Worm (Caenorhabditis elegans) whole organism, midembryonic: ENCODE results near the gene dhhc-6.
"Not testable (repeated sequence)": the region's sequence is repeated elsewhere in the genome, so short reads cannot be mapped to it uniquely, and the experiment has no call there.

ENCODE experiments used
- T22C8.4 ChIP-seq: fragments of 200-800 bp; sonication (Bioruptor generic); IDR thresholded peaks from 2 replicates; pipeline ENCODE4 v1.3.6; 2022; ENCODE audit warnings: missing genetic modification characterization, missing compliant biosample characterization
- cog-1 ChIP-seq: sonication (generic microtip); optimal IDR thresholded peaks from 2 replicates; lab custom pipeline; 2016; ENCODE audit warnings: missing genetic modification characterization, missing compliant biosample characterization
- flt-1 ChIP-seq: fragments of 200-800 bp; sonication (Bioruptor generic); IDR thresholded peaks from 2 replicates; pipeline ENCODE4 v1.3.6; 2022; ENCODE audit warnings: missing genetic modification characterization, missing compliant biosample characterization
- klf-2 ChIP-seq: fragments of 200-800 bp; sonication (Bioruptor generic); conservative IDR thresholded peaks from 2 replicates; pipeline ENCODE4 v1.3.6; 2022; ENCODE audit warnings: missing genetic modification reagents, missing genetic modification characterization, missing compliant biosample characterization
- med-1 ChIP-seq: sonication (generic microtip); optimal IDR thresholded peaks from 2 replicates; lab custom pipeline; 2017; ENCODE audit warnings: missing genetic modification characterization, mild to moderate bottlenecking, missing compliant biosample characterization, antibody characterized with exemption, missing genetic modification reagents; ENCODE audit not compliant: insufficient read depth
- ref-1 ChIP-seq: fragments of 200-800 bp; sonication (Bioruptor generic); conservative IDR thresholded peaks from 2 replicates; pipeline ENCODE4 v1.3.6; 2022; ENCODE audit warnings: missing genetic modification reagents, missing genetic modification characterization, missing compliant biosample characterization
- tab-1 ChIP-seq: fragments of 200-800 bp; sonication (Bioruptor generic); IDR thresholded peaks from 2 replicates; pipeline ENCODE4 v1.3.6; 2022; ENCODE audit warnings: missing genetic modification characterization, missing compliant biosample characterization
- ztf-23 ChIP-seq: fragments of 200-800 bp; sonication (Bioruptor generic); IDR thresholded peaks from 2 replicates; pipeline ENCODE4 v1.3.6; 2022; ENCODE audit warnings: missing genetic modification reagents, missing genetic modification characterization, missing compliant biosample characterization
- ztf-29 ChIP-seq: fragments of 200-800 bp; sonication (Bioruptor generic); IDR thresholded peaks from 2 replicates; pipeline ENCODE4 v1.3.6; 2022; ENCODE audit warnings: missing genetic modification reagents, missing genetic modification characterization, missing compliant biosample characterization

Gene dhhc-6

DNA sequence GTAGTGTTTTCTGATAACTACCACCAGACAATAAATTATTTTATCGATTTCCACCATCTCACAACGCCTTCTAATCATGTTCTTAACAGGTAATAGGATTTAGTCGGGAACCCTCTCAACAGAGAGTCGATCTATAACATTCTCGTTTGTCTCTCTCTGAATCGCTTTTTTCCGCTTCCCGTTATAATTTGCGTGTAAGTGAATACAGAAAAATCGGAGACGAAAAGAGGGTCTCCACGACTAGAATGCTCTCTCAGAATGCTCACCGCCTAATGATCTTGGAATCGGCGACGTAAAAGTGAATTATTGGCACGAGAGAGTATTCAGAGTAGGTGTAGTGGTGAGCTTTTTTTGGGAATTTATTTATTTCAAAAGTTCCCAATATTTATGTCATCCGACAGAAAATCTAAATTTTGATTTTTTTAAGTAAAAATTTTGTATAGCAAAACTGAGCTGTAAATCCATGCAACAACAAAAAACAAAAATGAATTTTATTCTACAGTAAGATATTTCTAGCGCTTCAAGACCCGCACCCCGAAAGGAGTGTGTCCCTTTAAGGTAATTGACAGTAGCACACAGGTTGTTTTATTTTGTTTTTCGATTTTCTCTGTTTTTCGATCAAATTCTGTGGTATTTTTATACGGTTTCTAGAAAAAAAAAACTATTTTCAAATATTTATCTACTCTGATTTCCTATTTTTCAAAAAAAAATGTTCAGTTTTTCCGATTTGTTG, 2.2 kb downstream of the dhhc-6 start:
- no peak for TF ChIP-seq ref-1
- no peak for TF ChIP-seq T22C8.4
- TF ChIP-seq flt-1 (GFP tag; lab: Robert Waterston, UW): no peak
- TF ChIP-seq cog-1: no peak
- TF ChIP-seq med-1 (GFP tag; lab: Kevin White, UChicago): no peak
- no peak for TF ChIP-seq ztf-29
- TF ChIP-seq tab-1: no peak
- TF ChIP-seq ztf-23 (GFP tag; lab: Robert Waterston, UW): no peak
- no peak for TF ChIP-seq klf-2 (GFP tag; lab: Robert Waterston, UW)

DNA sequence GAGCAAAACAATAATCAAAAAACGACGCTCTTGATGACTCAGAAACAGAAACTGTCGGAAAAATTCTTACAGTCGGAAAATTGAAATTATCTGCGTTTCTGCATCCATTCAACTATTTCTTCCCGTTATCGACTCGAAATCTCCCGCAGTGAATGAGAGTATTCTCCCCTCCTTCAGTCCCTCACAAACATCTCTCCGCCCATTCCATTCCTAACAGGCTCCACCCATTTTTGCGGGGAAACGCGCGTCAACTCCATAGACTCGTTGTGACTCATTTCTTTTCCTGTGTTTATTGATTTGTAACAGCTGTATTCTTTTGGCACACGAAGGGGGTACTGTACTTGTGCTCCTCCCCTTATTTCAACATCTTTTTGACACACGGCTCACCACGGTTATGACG, 3.1 kb downstream of the dhhc-6 start:
- TF ChIP-seq klf-2 (GFP tag; lab: Robert Waterston, UW) (no peak), cog-1 (no peak), med-1 (GFP tag; lab: Kevin White, UChicago) (no peak), ref-1 (no peak), T22C8.4 (no peak), ztf-23 (GFP tag; lab: Robert Waterston, UW) (no peak)

DNA sequence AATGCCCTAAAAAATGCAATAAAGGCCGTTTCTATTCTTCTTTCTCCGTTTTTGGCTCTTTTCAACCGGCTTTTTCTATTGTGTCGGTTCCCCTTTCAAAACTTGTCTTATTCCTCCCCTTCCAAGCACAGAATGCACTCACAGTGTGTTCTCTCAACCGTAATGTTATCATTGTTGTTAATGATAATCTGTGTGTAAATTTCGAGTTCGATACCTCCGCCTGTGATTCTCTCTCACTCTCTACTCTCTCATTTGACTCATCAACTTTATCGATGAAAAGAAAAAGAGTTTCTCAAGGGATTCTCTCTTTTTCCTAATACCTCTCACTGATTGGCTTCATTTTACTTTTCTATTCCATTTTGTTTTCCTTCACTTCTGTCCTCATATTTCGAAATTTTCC, 4.0 kb downstream of the dhhc-6 start:
- TF ChIP-seq med-1 (GFP tag; lab: Kevin White, UChicago): no peak
- TF ChIP-seq ztf-23 (GFP tag; lab: Robert Waterston, UW): no peak
- no peak for TF ChIP-seq cog-1
- TF ChIP-seq T22C8.4: no peak
- TF ChIP-seq ztf-29: no peak
- TF ChIP-seq flt-1 (GFP tag; lab: Robert Waterston, UW): no peak
- no peak for TF ChIP-seq tab-1
- no peak for TF ChIP-seq klf-2 (GFP tag; lab: Robert Waterston, UW)
- TF ChIP-seq ref-1: no peak

DNA sequence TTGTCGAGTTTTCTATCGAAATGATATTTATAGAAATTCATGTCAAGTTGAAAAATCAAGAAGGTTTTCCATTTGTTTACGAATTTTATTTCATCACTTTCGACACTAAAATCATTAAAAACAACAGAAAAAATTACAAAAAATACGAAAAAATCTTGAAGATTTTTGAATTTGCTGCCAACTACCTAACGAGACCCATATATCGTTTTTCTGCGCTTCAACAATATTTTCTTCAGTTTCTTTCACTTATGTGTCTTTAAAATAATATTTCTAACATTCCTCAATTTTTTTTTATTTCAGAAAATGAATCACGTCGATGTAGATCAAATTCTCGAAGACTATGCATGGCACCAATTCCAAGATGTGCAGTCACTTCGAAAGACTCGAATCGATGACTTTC, 4.5 kb downstream of the dhhc-6 start, which contains the start of gene lin-24:
Gene lin-24 (plus strand): TSS at position 301 of the 400 bp plus-strand sequence.
- TF ChIP-seq ztf-29 (no peak), T22C8.4 (no peak)

DNA sequence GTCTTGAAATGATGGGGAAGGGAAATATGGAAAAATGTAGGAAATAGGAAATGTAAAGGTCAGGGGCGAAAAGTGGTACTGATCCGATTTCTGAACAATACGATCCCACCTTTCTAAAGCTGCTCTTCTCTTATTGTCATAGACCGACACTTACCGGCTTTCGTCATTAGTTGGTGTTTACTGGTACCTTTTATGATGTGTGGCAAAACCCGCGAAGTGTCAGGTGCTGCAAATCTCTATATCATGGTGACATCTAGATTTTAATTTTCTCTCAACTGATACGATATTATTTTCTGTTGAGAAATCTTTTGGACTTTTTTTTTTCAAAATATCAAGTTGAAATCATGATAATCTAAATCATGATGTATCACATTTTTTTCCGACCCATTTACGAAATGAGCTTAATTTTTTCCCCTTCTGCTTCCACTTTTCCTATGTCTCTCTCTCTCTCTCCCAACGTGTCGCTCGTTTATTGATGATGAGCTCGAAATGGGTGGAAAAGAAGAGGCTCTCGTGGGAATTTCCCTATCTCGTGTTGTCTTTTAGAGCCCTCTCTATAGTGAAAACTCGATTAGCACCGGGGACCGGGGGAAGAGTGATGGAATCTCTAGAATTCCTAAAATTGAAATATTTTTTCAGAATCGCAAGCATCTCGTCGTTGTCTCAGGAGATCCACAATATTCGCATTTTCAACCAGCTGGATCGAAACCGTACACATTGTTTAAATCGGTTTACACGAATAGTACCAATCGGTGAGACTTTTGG, 6.7 kb downstream of the dhhc-6 start:
- no peak for TF ChIP-seq ztf-23 (GFP tag; lab: Robert Waterston, UW)
- no peak for TF ChIP-seq ref-1
- TF ChIP-seq flt-1 (GFP tag; lab: Robert Waterston, UW): no peak
- TF ChIP-seq klf-2 (GFP tag; lab: Robert Waterston, UW): no peak
- no peak for TF ChIP-seq T22C8.4
- no peak for TF ChIP-seq cog-1
- TF ChIP-seq tab-1: no peak
- no peak for TF ChIP-seq med-1 (GFP tag; lab: Kevin White, UChicago)
- TF ChIP-seq ztf-29: no peak

DNA sequence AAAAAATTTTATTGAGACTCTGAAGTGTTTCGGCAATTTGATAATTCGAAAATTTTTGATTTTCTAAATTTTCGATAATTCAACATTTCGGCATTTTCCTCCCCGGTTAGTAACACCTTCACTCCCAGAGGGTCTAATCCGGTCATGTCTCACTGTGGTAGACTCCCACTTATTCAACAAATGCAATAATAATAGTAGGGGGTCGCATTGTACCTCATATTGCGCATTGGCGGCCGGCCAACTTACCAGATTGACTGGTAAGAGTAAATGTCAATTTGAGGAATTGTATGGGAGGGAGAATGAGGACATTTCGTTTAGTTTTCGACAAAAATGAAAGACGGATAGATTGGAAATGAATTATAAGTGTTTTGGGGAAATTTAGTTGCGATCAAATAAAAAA, 9.0 kb downstream of the dhhc-6 start:
- TF ChIP-seq ztf-29 (no peak), klf-2 (GFP tag; lab: Robert Waterston, UW) (no peak), ref-1 (no peak), ztf-23 (GFP tag; lab: Robert Waterston, UW) (no peak), tab-1 (no peak), T22C8.4 (no peak), med-1 (GFP tag; lab: Kevin White, UChicago) (no peak), cog-1 (no peak), flt-1 (GFP tag; lab: Robert Waterston, UW) (no peak; the same call in 1 of the 2 replicates)

DNA sequence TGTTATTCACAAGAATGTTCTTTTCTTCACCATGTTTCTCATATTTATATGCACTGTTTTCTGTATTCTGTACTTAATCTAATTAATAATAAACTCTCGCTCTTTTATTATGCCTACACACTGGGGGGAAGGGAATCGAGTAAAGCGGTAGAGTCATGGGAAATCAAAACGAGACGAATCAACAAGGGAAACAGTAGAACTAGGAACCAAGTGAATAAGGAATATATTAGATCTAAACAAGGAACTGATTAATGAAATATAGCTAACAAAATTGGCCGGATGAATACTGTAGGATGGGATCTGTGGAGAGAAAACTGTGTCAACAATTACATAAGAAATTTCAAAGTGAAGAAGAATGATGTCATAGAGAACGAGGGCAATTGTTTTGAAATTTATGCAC, 10.2 kb downstream of the dhhc-6 start:
- TF ChIP-seq ref-1 (no peak), cog-1 (no peak), tab-1 (no peak)

DNA sequence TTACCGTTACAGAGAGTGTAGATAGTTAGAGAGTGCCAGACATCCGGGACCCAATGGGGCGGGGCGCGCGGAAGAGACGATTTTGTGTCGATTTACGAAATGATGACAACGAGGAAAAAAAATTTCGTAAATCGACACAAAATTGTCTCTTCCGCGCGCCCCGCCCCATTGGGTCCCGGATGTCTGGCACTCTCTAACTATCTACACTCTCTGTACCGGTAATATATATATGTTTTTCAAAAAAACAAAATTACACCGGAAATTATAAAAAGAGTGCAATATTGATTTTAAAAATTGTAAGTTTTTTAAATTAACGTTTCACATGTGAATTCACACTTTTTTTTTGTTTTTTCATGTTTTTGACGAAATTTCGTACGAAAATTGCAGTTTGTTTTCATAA, 13.3 kb downstream of the dhhc-6 start, which contains the start of gene B0001.4:
Gene B0001.4 (minus strand): TSS at position 101 of the 400 bp plus-strand sequence.
- TF ChIP-seq klf-2 (GFP tag; lab: Robert Waterston, UW); flt-1 (GFP tag; lab: Robert Waterston, UW); med-1 (GFP tag; lab: Kevin White, UChicago): not testable (repeated sequence)

DNA sequence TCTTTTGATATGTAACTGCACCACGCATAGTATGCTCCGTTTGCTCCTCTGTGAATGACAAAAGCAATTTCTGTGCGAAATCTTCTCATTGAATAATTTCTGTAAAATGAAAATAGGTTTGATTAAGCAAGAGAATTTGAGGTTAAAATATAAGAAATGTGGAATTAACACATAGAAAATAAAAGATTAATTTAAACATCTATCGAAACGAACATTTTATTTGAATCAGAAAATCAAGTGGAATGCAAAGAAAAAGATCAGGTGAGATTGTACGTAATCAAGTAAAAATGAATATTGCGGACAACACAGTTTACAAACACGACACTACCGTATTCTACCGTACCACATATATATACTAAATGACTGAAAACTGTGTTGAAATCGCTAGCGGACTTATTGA, 16.2 kb downstream of the dhhc-6 start, which contains the start of gene B0001.8:
Gene B0001.8 (minus strand): TSS at position 101 of the 400 bp plus-strand sequence.
- TF ChIP-seq med-1 (GFP tag; lab: Kevin White, UChicago) (no peak), klf-2 (GFP tag; lab: Robert Waterston, UW) (no peak), T22C8.4 (no peak), ref-1 (no peak), ztf-29 (no peak), ztf-23 (GFP tag; lab: Robert Waterston, UW) (no peak), tab-1 (no peak), cog-1 (no peak), flt-1 (GFP tag; lab: Robert Waterston, UW) (no peak)

DNA sequence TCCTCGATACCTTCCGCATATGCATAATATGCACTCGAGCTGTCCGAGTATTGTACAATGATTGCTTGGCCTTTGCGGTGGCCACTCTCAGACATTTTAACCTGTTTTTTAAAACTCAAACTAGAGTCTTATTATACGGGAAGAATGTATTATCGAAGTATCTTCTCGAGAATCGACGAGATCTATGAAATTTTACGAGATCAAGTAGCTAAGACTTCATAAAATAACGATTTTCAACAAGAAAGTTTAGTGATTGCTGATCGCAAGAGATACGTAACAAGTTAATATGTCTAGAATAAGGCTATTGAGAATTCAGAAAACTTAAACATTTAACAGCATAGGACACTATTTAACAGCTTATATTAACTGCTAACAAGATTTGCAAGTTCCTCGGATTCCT, 18.5 kb downstream of the dhhc-6 start, which contains the start of gene B0001.5:
Gene B0001.5 (minus strand): TSS at position 101 of the 400 bp plus-strand sequence.
- no peak for TF ChIP-seq flt-1 (GFP tag; lab: Robert Waterston, UW)
- TF ChIP-seq tab-1: no peak
